Fruit fly (Drosophila melanogaster): ENCODE data around the gene beta-Man.

beta-Man gene

DNA sequence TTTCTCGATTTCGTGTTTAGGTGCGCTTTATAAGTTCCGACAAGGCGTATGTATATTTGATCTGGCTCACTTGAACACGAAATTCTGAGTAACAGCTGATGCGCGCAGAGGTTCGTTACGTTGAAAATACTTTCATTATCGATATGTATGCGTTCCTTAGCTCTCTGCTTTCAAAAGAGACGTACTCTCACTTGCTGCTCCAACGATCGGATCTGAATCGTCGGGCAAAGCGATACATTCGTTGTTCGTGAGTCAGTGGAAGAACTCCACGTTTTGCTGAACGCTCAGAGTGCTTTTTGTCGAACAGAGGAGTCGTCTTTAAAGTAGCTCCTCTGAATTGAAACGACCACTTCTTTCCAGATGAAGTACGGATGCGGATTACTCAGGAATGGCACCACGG, at the start of gene beta-Man (continued):
- TF ChIP-seq ap (GFP tag; IDR thresholded peaks at IDR 0.05) (no peak), CG8924 (tag; optimal IDR thresholded peaks at IDR 0.05) (no peak), slbo (GFP tag; IDR thresholded peaks at IDR 0.05) (no peak), Neu2 (GFP tag; optimal IDR thresholded peaks at IDR 0.05; ENCODE audit: borderline replicate concordance) (no peak), D19A (tag; optimal IDR thresholded peaks at IDR 0.05) (peak; percentile 7), CG2712 (tag; optimal IDR thresholded peaks at IDR 0.05) (peak; percentile 8), CG12155 (GFP tag; optimal IDR thresholded peaks at IDR 0.05) (no peak), CG2129 (GFP tag; IDR thresholded peaks at IDR 0.05; ENCODE audit: partially characterized antibody) (0 out of 2 replicates have a peak, but pooled peaks have one; percentile 22), toy (GFP tag; IDR thresholded peaks at IDR 0.05) (no peak), org-1 (GFP tag; optimal IDR thresholded peaks at IDR 0.05) (no peak), CG31224 (GFP tag; IDR thresholded peaks at IDR 0.05) (no peak), bbx (GFP tag; IDR thresholded peaks at IDR 0.05; ENCODE audit: partially characterized antibody) (peak; percentile 54), CoRest (tag; optimal IDR thresholded peaks at IDR 0.05) (no peak), Xrp1 (GFP tag; IDR thresholded peaks at IDR 0.05) (no peak), cad (GFP tag; optimal IDR thresholded peaks at IDR 0.05) (no peak), br (optimal IDR thresholded peaks at IDR 0.05) (no peak), CG7987 (GFP tag; optimal IDR thresholded peaks at IDR 0.05) (peak; percentile 1), CG6254 (GFP tag; optimal IDR thresholded peaks at IDR 0.05) (no peak), CG5953 (GFP tag; IDR thresholded peaks at IDR 0.05) (no peak), gt (GFP tag; IDR thresholded peaks at IDR 0.05) (no peak), sug (tag; optimal IDR thresholded peaks at IDR 0.05) (peak; percentile 36), CG16813 (GFP tag; IDR thresholded peaks at IDR 0.05; ENCODE audit: partially characterized antibody) (peak; percentile 57; the same call in 2 of the 3 replicates), CG3281 (GFP tag; optimal IDR thresholded peaks at IDR 0.05) (peak; percentile 4), CG9437 (GFP tag; optimal IDR thresholded peaks at IDR 0.05) (peak; percentile 98), CG7372 (GFP tag; IDR thresholded peaks at IDR 0.05) (no peak), CG8089 (GFP tag; optimal IDR thresholded peaks at IDR 0.05) (no peak), zfh2 (GFP tag; optimal IDR thresholded peaks at IDR 0.05) (no peak), CG1024 (GFP tag; IDR thresholded peaks at IDR 0.05) (no peak), hkb (optimal IDR thresholded peaks at IDR 0.05) (no peak), hkb (GFP tag; IDR thresholded peaks at IDR 0.05) (0 out of 2 replicates have a peak, but pooled peaks have one; percentile 21), D (optimal IDR thresholded peaks at IDR 0.05) (no peak), D (GFP tag; optimal IDR thresholded peaks at IDR 0.05) (no peak), sisA (GFP tag; IDR thresholded peaks at IDR 0.05) (no peak), pho (GFP tag; optimal IDR thresholded peaks at IDR 0.05) (no peak), sna (GFP tag; IDR thresholded peaks at IDR 0.05; ENCODE audit: partially characterized antibody) (no peak), vnd (GFP tag; IDR thresholded peaks at IDR 0.05; ENCODE audit: partially characterized antibody) (no peak), jigr1 (GFP tag; IDR thresholded peaks at IDR 0.05) (no peak), chm (GFP tag; IDR thresholded peaks at IDR 0.05) (no peak), pan (optimal IDR thresholded peaks at IDR 0.05) (no peak), pan (GFP tag; optimal IDR thresholded peaks at IDR 0.05 in 1 of 2, IDR thresholded peaks at IDR 0.05 in 1 of 2) (no peak), gsb (GFP tag; IDR thresholded peaks at IDR 0.05) (no peak), bowl (GFP tag; IDR thresholded peaks at IDR 0.05) (no peak), unc-4 (GFP tag; IDR thresholded peaks at IDR 0.05; ENCODE audit: partially characterized antibody) (peak; percentile 35; the same call in 1 of the 2 replicates), grn (GFP tag; optimal IDR thresholded peaks at IDR 0.05) (no peak), Nf-YC (tag; optimal IDR thresholded peaks at IDR 0.05) (no peak), CG10543 (GFP tag; optimal IDR thresholded peaks at IDR 0.05) (no peak), CG1529 (GFP tag; optimal IDR thresholded peaks at IDR 0.05) (no peak), CG14667 (GFP tag; IDR thresholded peaks at IDR 0.05) (no peak), Asciz (GFP tag; optimal IDR thresholded peaks at IDR 0.05) (no peak), Sry-β (GFP tag; optimal IDR thresholded peaks at IDR 0.05) (no peak), B-H2 (GFP tag; optimal IDR thresholded peaks at IDR 0.05) (no peak), Deaf1 (tag; optimal IDR thresholded peaks at IDR 0.05) (peak; percentile 97), CG42726 (GFP tag; IDR thresholded peaks at IDR 0.05; ENCODE audit: partially characterized antibody) (peak; percentile 42; the same call in 1 of the 2 replicates)
